Fruit fly (Drosophila melanogaster): ENCODE measurements around the gene Nhe1.

Nhe1 gene

dm6 chr2L:102161-102761, 4.3 kb downstream of the Nhe1 start, which contains the start of gene Creld (continued):
- TF ChIP-seq gro (GFP tag; optimal IDR thresholded peaks at IDR 0.05) = peak; percentile 75
- TF ChIP-seq CG7556 (GFP tag; optimal IDR thresholded peaks at IDR 0.05) = no peak
- TF ChIP-seq Xbp1 (GFP tag; optimal IDR thresholded peaks at IDR 0.05) = peak; percentile 34
- no peak for TF ChIP-seq bowl (GFP tag; IDR thresholded peaks at IDR 0.05)
- TF ChIP-seq Usf (GFP tag; optimal IDR thresholded peaks at IDR 0.05) = no peak
- TF ChIP-seq CG9215 (GFP tag; IDR thresholded peaks at IDR 0.05) = no peak
- TF ChIP-seq Doc3 (GFP tag; IDR thresholded peaks at IDR 0.05; ENCODE audit: partially characterized antibody) = peak; percentile 100
- TF ChIP-seq sens-2 (GFP tag; IDR thresholded peaks at IDR 0.05) = no peak
- no peak for TF ChIP-seq Ssrp (tag; optimal IDR thresholded peaks at IDR 0.05)
- no peak for TF ChIP-seq vvl (GFP tag; IDR thresholded peaks at IDR 0.05)
- peak; percentile 51; the same call in 1 of the 2 replicates for TF ChIP-seq sob (GFP tag; IDR thresholded peaks at IDR 0.05)
- peak; percentile 43 for TF ChIP-seq lilli (GFP tag; optimal IDR thresholded peaks at IDR 0.05)
- TF ChIP-seq CG17568 (GFP tag; optimal IDR thresholded peaks at IDR 0.05) = no peak
- TF ChIP-seq CG17802 (tag; optimal IDR thresholded peaks at IDR 0.05) = no peak
- no peak for TF ChIP-seq schlank (tag; optimal IDR thresholded peaks at IDR 0.05)
- TF ChIP-seq Pdp1 (GFP tag; optimal IDR thresholded peaks at IDR 0.05) = peak in 1 of 2 experiments; percentile 34
- peak; percentile 16 for TF ChIP-seq CG7987 (GFP tag; optimal IDR thresholded peaks at IDR 0.05)
- no peak for TF ChIP-seq pho (GFP tag; optimal IDR thresholded peaks at IDR 0.05)
- peak; percentile 100 for TF ChIP-seq CG2129 (GFP tag; IDR thresholded peaks at IDR 0.05; ENCODE audit: partially characterized antibody)
- peak; percentile 98 for TF ChIP-seq Dref (GFP tag; IDR thresholded peaks at IDR 0.05)
- TF ChIP-seq sima (GFP tag; optimal IDR thresholded peaks at IDR 0.05) = no peak
- 0 out of 3 replicates have a peak, but pooled peaks have one; percentile 22 for TF ChIP-seq zfh1 (GFP tag; IDR thresholded peaks at IDR 0.05)
- peak; percentile 99 for TF ChIP-seq CG7963 (GFP tag; IDR thresholded peaks at IDR 0.05; ENCODE audit: partially characterized antibody)
- no peak for TF ChIP-seq CG31388 (GFP tag; optimal IDR thresholded peaks at IDR 0.05)
- peak; percentile 100 for TF ChIP-seq Dll (GFP tag; IDR thresholded peaks at IDR 0.05; ENCODE audit: partially characterized antibody)
- TF ChIP-seq Bdp1 (GFP tag; optimal IDR thresholded peaks at IDR 0.05) = no peak
- peak; percentile 45 for TF ChIP-seq row (GFP tag; IDR thresholded peaks at IDR 0.05)
- TF ChIP-seq Lpt (GFP tag; optimal IDR thresholded peaks at IDR 0.05) = no peak
- no peak for TF ChIP-seq Dip3 (GFP tag; optimal IDR thresholded peaks at IDR 0.05)
- no peak for TF ChIP-seq cg (GFP tag; optimal IDR thresholded peaks at IDR 0.05)
- no peak for TF ChIP-seq tgo (GFP tag; IDR thresholded peaks at IDR 0.05)
- no peak for TF ChIP-seq CG17328 (GFP tag; IDR thresholded peaks at IDR 0.05)
- no peak for TF ChIP-seq CrebB (tag; optimal IDR thresholded peaks at IDR 0.05)
- TF ChIP-seq Aef1 (GFP tag; IDR thresholded peaks at IDR 0.05) = no peak
- TF ChIP-seq gce (GFP tag; IDR thresholded peaks at IDR 0.05) = no peak
- TF ChIP-seq Spps (tag; optimal IDR thresholded peaks at IDR 0.05) = no peak
- TF ChIP-seq CG11695 (GFP tag; IDR thresholded peaks at IDR 0.05) = no peak
- TF ChIP-seq Dek (tag; optimal IDR thresholded peaks at IDR 0.05) = no peak
- no peak for TF ChIP-seq CG1233 (GFP tag; optimal IDR thresholded peaks at IDR 0.05)
- TF ChIP-seq yki (optimal IDR thresholded peaks at IDR 0.05) = no peak
- TF ChIP-seq CG34224 (GFP tag; IDR thresholded peaks at IDR 0.05; ENCODE audit: partially characterized antibody) = peak; percentile 100
- TF ChIP-seq Vsx1 (GFP tag; optimal IDR thresholded peaks at IDR 0.05) = no peak
- TF ChIP-seq CG1024 (GFP tag; IDR thresholded peaks at IDR 0.05) = no peak
- no peak for TF ChIP-seq MTF-1 (GFP tag; optimal IDR thresholded peaks at IDR 0.05; ENCODE audit: borderline replicate concordance)
- no peak for TF ChIP-seq CG9727 (GFP tag; optimal IDR thresholded peaks at IDR 0.05)
- TF ChIP-seq Dbx (GFP tag; IDR thresholded peaks at IDR 0.05) = peak; percentile 51; the same call in 1 of the 3 replicates
- peak; percentile 29 for TF ChIP-seq phol (tag; optimal IDR thresholded peaks at IDR 0.05)
- no peak for TF ChIP-seq CG12104 (GFP tag; optimal IDR thresholded peaks at IDR 0.05)
- no peak for TF ChIP-seq lab (GFP tag; optimal IDR thresholded peaks at IDR 0.05)
- TF ChIP-seq CG10321 (GFP tag; IDR thresholded peaks at IDR 0.05) = no peak
- TF ChIP-seq zen2 (GFP tag; IDR thresholded peaks at IDR 0.05; ENCODE audit: partially characterized antibody) = peak; percentile 100

Measured in whole organism, embryonic.